Worm (Caenorhabditis elegans): ENCODE results near the gene spp-10.
A peak's percentile ranks its signal among the peaks of the same experiment; 100 is the strongest.

DNA sequence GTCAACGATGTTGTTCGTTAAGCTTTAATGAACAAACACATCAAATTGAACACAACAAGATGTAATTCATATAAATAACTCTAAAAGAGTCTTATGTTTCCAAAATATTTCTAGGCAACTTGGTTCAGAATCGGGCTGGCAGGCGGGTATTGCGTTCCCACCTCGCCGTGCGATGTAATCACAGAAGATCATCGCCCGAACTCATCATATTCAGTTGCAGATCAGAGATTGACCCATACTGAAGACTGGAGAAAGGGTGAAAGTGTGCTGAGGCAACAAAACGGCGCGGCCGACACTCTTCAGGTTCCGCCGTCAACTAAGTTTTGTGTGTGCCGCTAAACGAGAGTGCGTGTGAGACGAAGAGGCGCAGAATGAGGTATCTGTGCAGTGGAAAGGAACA, 48.5 kb upstream of the spp-10 start:
- TF ChIP-seq mdl-1 (tag; optimal IDR thresholded peaks at IDR 0.05) (no peak), ama-1 (optimal IDR thresholded peaks at IDR 0.05) (peak; percentile 97), nhr-237 (tag; optimal IDR thresholded peaks at IDR 0.05) (no peak), R02D3.7 (tag; optimal IDR thresholded peaks at IDR 0.05) (peak; percentile 38), fkh-10 (GFP tag; optimal IDR thresholded peaks at IDR 0.05) (no peak), jun-1 (tag; optimal IDR thresholded peaks at IDR 0.05) (no peak), skn-1 (tag; optimal IDR thresholded peaks at IDR 0.05) (no peak), pha-4 (tag; optimal IDR thresholded peaks at IDR 0.05) (peak; percentile 67), nhr-28 (tag; optimal IDR thresholded peaks at IDR 0.05) (no peak), snpc-4 (tag; optimal IDR thresholded peaks at IDR 0.05) (peak; percentile 99)
